Worm (Caenorhabditis elegans) whole organism, L4/young adult: ENCODE results near the gene F59A6.3.

ENCODE experiments used
- W03F9.2 ChIP-seq: fragments of 150-350 bp; optimal IDR thresholded peaks from 2 replicates; lab custom pipeline; 2014; ENCODE audit warnings: missing biosample characterization, missing genetic modification characterization
- dao-5 ChIP-seq: sonication (generic microtip); optimal IDR thresholded peaks from 2 replicates; lab custom pipeline; 2016; ENCODE audit warnings: missing genotype, missing genetic modification characterization, moderate library complexity, missing compliant biosample characterization
- him-1 ChIP-seq: sonication (generic microtip); optimal IDR thresholded peaks from 2 replicates; lab custom pipeline; 2016; ENCODE audit warnings: missing genotype, missing genetic modification reagents, missing genetic modification characterization, missing compliant biosample characterization

DNA sequence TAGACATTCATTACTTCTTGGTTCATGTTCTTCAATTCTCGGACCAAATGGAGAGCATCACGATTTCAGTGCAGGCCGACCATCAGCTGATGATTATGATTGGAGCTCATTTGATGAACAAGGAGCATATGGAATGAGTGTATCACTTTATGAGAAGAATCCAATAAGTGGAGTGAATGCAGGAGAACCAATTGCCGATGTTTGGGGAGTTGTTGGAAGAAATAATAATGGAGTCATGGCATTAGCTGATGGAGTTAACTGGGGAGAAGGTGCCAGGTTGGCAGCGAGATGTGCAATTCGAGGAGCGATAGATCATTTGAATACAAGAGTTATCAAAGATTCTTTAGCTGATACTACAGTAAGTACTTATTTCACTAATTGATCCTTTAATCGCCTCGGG lies 42.6 kb downstream of the F59A6.3 start:
- no peak for TF ChIP-seq him-1 (tag; lab: Kevin White, UChicago)
- no peak for TF ChIP-seq dao-5 (tag; lab: Kevin White, UChicago)
- TF ChIP-seq W03F9.2 (tag; lab: Kevin White, UChicago) = no peak
